Worm (Caenorhabditis elegans): ENCODE data around the gene hpo-25.

Gene hpo-25

DNA sequence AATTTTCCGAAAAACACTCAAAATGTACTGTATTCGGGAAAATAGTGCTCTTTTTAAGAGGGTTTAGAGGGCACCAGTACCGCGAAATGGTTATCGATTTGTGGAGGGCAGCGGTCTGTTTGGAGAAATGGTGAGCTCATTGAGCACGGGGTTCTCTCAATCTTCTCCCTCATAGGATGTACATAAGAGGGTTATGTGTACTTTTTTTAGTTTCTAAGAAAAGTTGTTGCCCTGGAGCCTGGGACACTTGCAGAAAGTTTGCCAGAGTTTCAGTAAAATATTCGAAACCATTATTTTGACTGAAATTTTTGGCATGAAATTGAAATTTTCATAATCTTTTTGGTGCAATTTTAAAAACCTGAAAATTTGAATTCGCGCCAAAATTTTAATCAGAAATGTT lies 16.5 kb upstream of the hpo-25 start, which contains the start of gene F43C11.10:
Gene F43C11.10 (minus strand): TSS at position 101 of the 400 bp plus-strand sequence.
- TF ChIP-seq nhr-21 (tag; optimal IDR thresholded peaks at IDR 0.05) (no peak), ztf-4 (tag; optimal IDR thresholded peaks at IDR 0.05) (no peak), nhr-10 (tag; optimal IDR thresholded peaks at IDR 0.05) (no peak), sem-4 (tag; optimal IDR thresholded peaks at IDR 0.05) (no peak), snpc-4 (tag; optimal IDR thresholded peaks at IDR 0.05) (no peak), ama-1 (optimal IDR thresholded peaks at IDR 0.05) (no peak), ceh-82 (tag; optimal IDR thresholded peaks at IDR 0.05) (no peak), dmd-4 (tag; optimal IDR thresholded peaks at IDR 0.05) (no peak), unc-39 (tag; optimal IDR thresholded peaks at IDR 0.05) (no peak), nhr-12 (tag; optimal IDR thresholded peaks at IDR 0.05) (no peak), aly-2 (tag; optimal IDR thresholded peaks at IDR 0.05) (no peak), ztf-11 (tag; optimal IDR thresholded peaks at IDR 0.05) (no peak)

DNA sequence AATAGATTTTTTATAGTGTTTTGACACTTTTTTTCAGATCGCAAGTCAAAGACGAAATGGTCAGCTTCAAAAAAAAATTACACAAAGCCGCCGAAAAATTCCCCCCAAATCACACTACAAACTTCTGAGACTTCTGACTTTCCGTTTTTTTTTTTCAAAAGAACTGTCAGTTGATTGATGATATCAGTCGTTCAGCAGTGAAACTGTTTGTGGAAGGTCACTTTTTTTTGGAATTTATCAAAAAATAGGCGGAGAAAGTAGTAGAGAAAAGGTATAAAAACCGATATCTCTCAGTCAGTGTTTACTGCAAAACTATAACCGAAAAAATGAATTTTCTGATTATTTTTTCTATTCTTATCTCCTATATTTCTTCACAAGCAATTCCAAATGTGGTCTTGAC lies 16.0 kb upstream of the hpo-25 start, which contains the start of gene F43C11.3:
Gene F43C11.3 (plus strand): TSS at position 301 of the 400 bp plus-strand sequence.
- no peak for TF ChIP-seq lin-39 (tag; optimal IDR thresholded peaks at IDR 0.05)
- no peak for TF ChIP-seq nhr-237 (tag; optimal IDR thresholded peaks at IDR 0.05)
- no peak for TF ChIP-seq Y55F3AM.14 (GFP tag; optimal IDR thresholded peaks at IDR 0.05)
- no peak for TF ChIP-seq blmp-1 (tag; optimal IDR thresholded peaks at IDR 0.05; ENCODE audit: insufficient read depth)
- no peak for TF ChIP-seq sem-4 (tag; optimal IDR thresholded peaks at IDR 0.05)
- no peak for TF ChIP-seq mbf-1 (tag; optimal IDR thresholded peaks at IDR 0.05)
- no peak for TF ChIP-seq peb-1 (tag; optimal IDR thresholded peaks at IDR 0.05)

DNA sequence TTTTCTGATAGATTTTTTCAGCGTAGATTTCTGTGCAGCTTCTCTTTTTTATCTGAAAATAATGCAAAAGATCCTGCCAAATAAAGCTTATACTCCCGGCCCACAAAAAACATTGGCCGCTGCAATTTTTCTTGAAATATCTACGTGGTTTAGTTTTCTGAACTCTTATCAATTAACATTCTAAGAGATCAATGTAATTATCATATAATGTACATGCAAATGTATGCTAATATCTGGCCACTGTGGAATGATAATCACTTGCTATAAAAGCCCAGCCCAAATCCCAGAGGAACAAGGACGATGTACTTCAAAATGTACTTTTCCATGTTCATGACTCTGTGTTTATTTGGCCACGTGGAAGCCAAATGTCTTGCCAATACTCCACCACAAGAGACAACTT lies 14.6 kb upstream of the hpo-25 start, which contains the start of gene F43C11.2:
Gene F43C11.2 (plus strand): TSS at position 301 of the 400 bp plus-strand sequence.
- no peak for TF ChIP-seq C34F6.9 (tag; optimal IDR thresholded peaks at IDR 0.05)
- no peak for TF ChIP-seq crh-2 (tag; optimal IDR thresholded peaks at IDR 0.05)
- TF ChIP-seq egl-27 (tag; optimal IDR thresholded peaks at IDR 0.05), result no peak
- TF ChIP-seq nhr-25 (tag; optimal IDR thresholded peaks at IDR 0.05), result no peak
- TF ChIP-seq zag-1 (tag; optimal IDR thresholded peaks at IDR 0.05), result no peak
- no peak for TF ChIP-seq nhr-6 (tag; optimal IDR thresholded peaks at IDR 0.05)
- TF ChIP-seq lin-11 (tag; optimal IDR thresholded peaks at IDR 0.05), result no peak
- TF ChIP-seq Y55F3AM.14 (GFP tag; optimal IDR thresholded peaks at IDR 0.05), result no peak
- TF ChIP-seq nhr-77 (tag; optimal IDR thresholded peaks at IDR 0.05), result no peak
- no peak for TF ChIP-seq sma-3 (GFP tag; optimal IDR thresholded peaks at IDR 0.05)
- TF ChIP-seq ceh-16 (tag; optimal IDR thresholded peaks at IDR 0.05), result no peak
- no peak for TF ChIP-seq aly-2 (tag; optimal IDR thresholded peaks at IDR 0.05)
- no peak for TF ChIP-seq ztf-1 (GFP tag; conservative IDR thresholded peaks at IDR 0.05)
- TF ChIP-seq elt-3 (tag; optimal IDR thresholded peaks at IDR 0.05), result no peak
- TF ChIP-seq ZK546.5 (tag; optimal IDR thresholded peaks at IDR 0.05), result no peak
- TF ChIP-seq nhr-21 (tag; optimal IDR thresholded peaks at IDR 0.05), result no peak

DNA sequence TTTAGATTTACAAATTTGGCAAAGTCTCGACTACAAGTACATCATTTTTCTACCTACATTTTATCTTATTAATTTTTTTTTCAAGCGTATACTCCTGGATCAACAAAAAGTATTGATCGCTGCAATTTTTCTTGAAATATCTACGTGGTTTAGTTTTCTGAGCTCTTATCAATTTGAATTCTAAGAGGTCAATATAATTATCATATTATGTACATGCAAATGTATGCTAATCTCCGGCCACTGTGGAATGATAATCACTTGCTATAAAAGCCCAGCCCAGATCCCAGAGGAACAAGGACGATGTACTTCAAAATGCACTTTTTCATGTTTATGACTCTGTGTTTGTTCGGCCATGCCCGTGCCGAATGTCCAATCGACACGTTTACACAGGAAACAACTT lies 12.3 kb upstream of the hpo-25 start, which contains the start of gene F43C11.1:
Gene F43C11.1 (plus strand): TSS at position 301 of the 400 bp plus-strand sequence.
- TF ChIP-seq lsy-2 (tag; optimal IDR thresholded peaks at IDR 0.05), result no peak
- no peak for TF ChIP-seq nhr-237 (tag; optimal IDR thresholded peaks at IDR 0.05)
- no peak for TF ChIP-seq nhr-11 (tag; optimal IDR thresholded peaks at IDR 0.05)
- TF ChIP-seq blmp-1 (tag; optimal IDR thresholded peaks at IDR 0.05; ENCODE audit: insufficient read depth), result no peak
- no peak for TF ChIP-seq mbf-1 (tag; optimal IDR thresholded peaks at IDR 0.05)
- TF ChIP-seq unc-62 (GFP tag; optimal IDR thresholded peaks at IDR 0.05), result no peak
- TF ChIP-seq nhr-23 (tag; optimal IDR thresholded peaks at IDR 0.05), result no peak
- TF ChIP-seq nhr-12 (tag; optimal IDR thresholded peaks at IDR 0.05), result no peak
- TF ChIP-seq zag-1 (tag; optimal IDR thresholded peaks at IDR 0.05), result no peak
- no peak for TF ChIP-seq gmeb-1 (tag; optimal IDR thresholded peaks at IDR 0.05)
- TF ChIP-seq egl-27 (tag; optimal IDR thresholded peaks at IDR 0.05), result no peak
- no peak for TF ChIP-seq ztf-4 (tag; optimal IDR thresholded peaks at IDR 0.05)
- TF ChIP-seq lin-11 (tag; optimal IDR thresholded peaks at IDR 0.05), result no peak
- TF ChIP-seq ceh-82 (tag; optimal IDR thresholded peaks at IDR 0.05), result no peak

DNA sequence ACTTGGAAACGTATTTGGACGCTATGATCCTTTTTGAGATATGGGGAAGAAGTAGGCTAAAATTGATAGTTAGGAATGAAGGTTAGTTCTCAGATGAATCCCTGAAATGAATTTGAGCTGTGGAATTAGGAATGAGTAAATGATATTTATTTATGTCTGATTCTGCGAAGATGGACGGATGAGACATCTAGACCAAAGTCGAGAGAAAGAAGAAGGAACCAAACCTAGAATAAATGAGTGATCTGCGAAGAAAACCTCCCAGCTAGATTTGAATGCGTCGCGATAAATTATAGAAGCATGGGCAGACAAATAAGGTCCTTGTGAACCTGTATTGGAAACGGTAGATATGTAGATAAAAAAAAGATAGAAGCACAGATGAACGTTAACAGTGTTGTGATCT lies 9.1 kb upstream of the hpo-25 start, which contains the start of gene F43C11.16:
Gene F43C11.16 (minus strand): TSS at position 101 of the 400 bp plus-strand sequence.
- TF ChIP-seq ceh-16 (tag; optimal IDR thresholded peaks at IDR 0.05) (no peak), F13H6.1 (tag; optimal IDR thresholded peaks at IDR 0.05) (no peak), nhr-6 (tag; optimal IDR thresholded peaks at IDR 0.05) (no peak), ztf-1 (GFP tag; conservative IDR thresholded peaks at IDR 0.05) (no peak), ZK546.5 (tag; optimal IDR thresholded peaks at IDR 0.05) (no peak), ztf-4 (tag; optimal IDR thresholded peaks at IDR 0.05) (no peak), unc-55 (GFP tag; optimal IDR thresholded peaks at IDR 0.05) (no peak), nhr-21 (tag; optimal IDR thresholded peaks at IDR 0.05) (no peak), Y55F3AM.14 (GFP tag; optimal IDR thresholded peaks at IDR 0.05) (no peak), nhr-237 (tag; optimal IDR thresholded peaks at IDR 0.05) (no peak), mbf-1 (tag; optimal IDR thresholded peaks at IDR 0.05) (no peak), nhr-12 (tag; optimal IDR thresholded peaks at IDR 0.05) (no peak), sem-4 (tag; optimal IDR thresholded peaks at IDR 0.05) (no peak), ztf-11 (tag; optimal IDR thresholded peaks at IDR 0.05) (no peak), dmd-4 (tag; optimal IDR thresholded peaks at IDR 0.05) (no peak), snpc-4 (tag; optimal IDR thresholded peaks at IDR 0.05) (no peak), nhr-11 (tag; optimal IDR thresholded peaks at IDR 0.05) (no peak), mdl-1 (tag; optimal IDR thresholded peaks at IDR 0.05) (no peak), nhr-23 (tag; optimal IDR thresholded peaks at IDR 0.05) (no peak), crh-2 (tag; optimal IDR thresholded peaks at IDR 0.05) (no peak)

All from whole organism, L2 larva.